Worm (Caenorhabditis elegans) whole organism, L1 larva: Measurements from ENCODE around the gene nhr-213.
A peak's percentile ranks its signal among the peaks of the same experiment; 100 is the strongest.

ENCODE experiments used
- C16A3.4 ChIP-seq: fragments of 150-350 bp; optimal IDR thresholded peaks from 2 replicates; lab custom pipeline; 2014; ENCODE audit warnings: missing biosample characterization, missing genetic modification characterization
- Y116A8C.19 ChIP-seq: sonication (generic microtip); optimal IDR thresholded peaks from 2 replicates; lab custom pipeline; 2016; ENCODE audit warnings: missing compliant biosample characterization, missing genetic modification characterization, borderline replicate concordance
- alr-1 ChIP-seq: fragments of 200-800 bp; sonication (Bioruptor generic); optimal IDR thresholded peaks from 2 replicates; lab custom pipeline; 2018; ENCODE audit warnings: borderline replicate concordance, mild to moderate bottlenecking, missing genetic modification characterization, missing compliant biosample characterization
- aly-2 ChIP-seq: fragments of 150-350 bp; optimal IDR thresholded peaks from 2 replicates; lab custom pipeline; 2014; ENCODE audit warnings: missing biosample characterization, missing genetic modification characterization
- dpl-1 ChIP-seq, 3 experiments: fragments of 150-350 bp in 2 of 3; sonication (generic microtip) in 1 of 3; optimal IDR thresholded peaks; 2 replicates each; lab custom pipeline; 2014 to 2017; ENCODE audit warnings: missing biosample characterization in 3 of 3, missing genetic modification characterization in 3 of 3, missing genetic modification reagents in 3 of 3
- efl-1 ChIP-seq, 4 experiments: fragments of 150-350 bp; optimal IDR thresholded peaks in 3 of 4; peaks in 1 of 4; 1 replicate in 1 of 4; 2 replicates in 3 of 4; lab custom pipeline; 2014; ENCODE audit warnings: missing biosample characterization in 2 of 4, missing genetic modification characterization in 2 of 4, missing genetic modification reagents in 2 of 4
- efl-3 ChIP-seq: fragments of 200-800 bp; sonication (Bioruptor generic); optimal IDR thresholded peaks from 2 replicates; lab custom pipeline; 2018; ENCODE audit warnings: mild to moderate bottlenecking, missing genetic modification characterization, missing compliant biosample characterization
- ets-5 ChIP-seq: fragments of 200-800 bp; sonication (Bioruptor generic); IDR thresholded peaks from 2 replicates; pipeline ENCODE4 v1.3.6; 2022; ENCODE audit warnings: missing genetic modification characterization, missing compliant biosample characterization
- hlh-17 ChIP-seq: fragments of 200-800 bp; sonication (Bioruptor generic); optimal IDR thresholded peaks from 2 replicates; lab custom pipeline; 2018; ENCODE audit warnings: missing genetic modification characterization, mild to moderate bottlenecking, missing compliant biosample characterization, moderate library complexity, borderline replicate concordance
- hlh-4 ChIP-seq: sonication (generic microtip); optimal IDR thresholded peaks from 2 replicates; lab custom pipeline; 2016; ENCODE audit warnings: mild to moderate bottlenecking, missing genetic modification characterization, missing compliant biosample characterization
- jun-1 ChIP-seq: fragments of 150-350 bp; optimal IDR thresholded peaks from 2 replicates; lab custom pipeline; 2014; ENCODE audit warnings: missing biosample characterization, missing genetic modification reagents, missing genetic modification characterization
- mab-9 ChIP-seq: fragments of 200-800 bp; sonication (Bioruptor generic); IDR thresholded peaks from 2 replicates; pipeline ENCODE4 v1.3.6; 2022; ENCODE audit warnings: missing genetic modification reagents, missing genetic modification characterization, missing compliant biosample characterization
- nhr-19 ChIP-seq: fragments of 200-800 bp; sonication (Bioruptor generic); conservative IDR thresholded peaks from 2 replicates; pipeline ENCODE4 v1.3.6; 2022; ENCODE audit warnings: missing genetic modification characterization, missing compliant biosample characterization
- nhr-77 ChIP-seq: fragments of 150-350 bp; optimal IDR thresholded peaks from 2 replicates; lab custom pipeline; 2014; ENCODE audit warnings: missing biosample characterization, missing genetic modification characterization
- pqm-1 ChIP-seq: sonication (generic microtip); optimal IDR thresholded peaks from 3 replicates; lab custom pipeline; 2017; ENCODE audit warnings: missing biosample characterization, missing genetic modification characterization
- skn-1 ChIP-seq: fragments of 150-350 bp; optimal IDR thresholded peaks from 2 replicates; lab custom pipeline; 2014; ENCODE audit warnings: missing biosample characterization, missing genetic modification characterization
- snpc-4 ChIP-seq: fragments of 150-350 bp; optimal IDR thresholded peaks from 2 replicates; lab custom pipeline; 2014; ENCODE audit warnings: missing biosample characterization, missing genetic modification characterization
- snu-23 ChIP-seq: sonication (generic microtip); optimal IDR thresholded peaks from 2 replicates; lab custom pipeline; 2016; ENCODE audit warnings: missing genetic modification characterization, missing compliant biosample characterization
- unc-62 ChIP-seq: fragments of 150-350 bp; optimal IDR thresholded peaks from 2 replicates; lab custom pipeline; 2014; ENCODE audit warnings: missing biosample characterization, missing genetic modification reagents, missing genetic modification characterization

nhr-213 gene

ce11 chrV:15862599-15862998 lies 34.0 kb downstream of the nhr-213 start, which contains the start of gene srz-12:
Gene srz-12 (minus strand): TSS chrV:15862699.
- TF ChIP-seq snu-23 (GFP tag; lab: Kevin White, UChicago) (no peak), aly-2 (tag; lab: Kevin White, UChicago) (no peak), nhr-77 (tag; lab: Kevin White, UChicago) (no peak), nhr-19 (GFP tag; lab: Robert Waterston, UW) (no peak), alr-1 (no peak), efl-3 (GFP tag; lab: Kevin White, UChicago) (no peak), hlh-17 (GFP tag; lab: Kevin White, UChicago) (no peak), efl-1 (optimal IDR thresholded peaks at IDR 0.05; lab: Kevin White, UChicago) (no peak), efl-1 (GFP tag; optimal IDR thresholded peaks at IDR 0.05 in 1 of 2; lab: Kevin White, UChicago) (no peak), dpl-1 (GFP tag; optimal IDR thresholded peaks at IDR 0.05; lab: Kevin White, UChicago) (no peak), Y116A8C.19 (tag; lab: Kevin White, UChicago) (no peak), pqm-1 (tag; lab: Kevin White, UChicago) (no peak), ets-5 (no peak), snpc-4 (tag; lab: Kevin White, UChicago) (no peak), jun-1 (tag; lab: Kevin White, UChicago) (no peak), skn-1 (tag; lab: Kevin White, UChicago) (no peak), C16A3.4 (no peak), unc-62 (GFP tag; lab: Kevin White, UChicago) (no peak)

- TF ChIP-seq mab-9 (GFP tag; lab: Robert Waterston, UW) = no peak
- TF ChIP-seq hlh-4 = peak; percentile 20
These were observed 38.3 kb downstream of the nhr-213 start, which contains the start of gene srh-148 for ce11 chrV:15858292-15858691. Gene srh-148 (minus strand): TSS chrV:15858392.

- TF ChIP-seq hlh-4 = peak; percentile 92
These were observed 46.2 kb downstream of the nhr-213 start, which contains the start of gene srh-147 for ce11 chrV:15850276-15850811. Gene srh-147 (minus strand): TSS chrV:15850326.
